Worm (Caenorhabditis elegans) whole organism, mixed stage, embryonic: ENCODE data around the gene egl-3.

Experiments used
- M03D4.4 ChIP-seq: sonication (generic microtip); optimal IDR thresholded peaks from 2 replicates; lab custom pipeline; 2017; ENCODE audit warnings: mild to moderate bottlenecking, missing genetic modification characterization, missing compliant biosample characterization
- blmp-1 ChIP-seq: fragments of 150-350 bp; optimal IDR thresholded peaks from 2 replicates; lab custom pipeline; 2014; ENCODE audit warnings: missing biosample characterization, missing genetic modification characterization
- ceh-43 ChIP-seq: fragments of 200-800 bp; sonication (Bioruptor generic); optimal IDR thresholded peaks from 2 replicates; lab custom pipeline; 2018; ENCODE audit warnings: mild to moderate bottlenecking, missing genetic modification characterization, moderate library complexity, missing compliant biosample characterization
- ceh-83 ChIP-seq: fragments of 200-800 bp; sonication (Bioruptor generic); optimal IDR thresholded peaks from 2 replicates; lab custom pipeline; 2018; ENCODE audit warnings: mild to moderate bottlenecking, missing genetic modification characterization, missing compliant biosample characterization
- ces-1 ChIP-seq: fragments of 150-350 bp; optimal IDR thresholded peaks from 2 replicates; lab custom pipeline; 2014; ENCODE audit warnings: missing biosample characterization, missing genetic modification reagents, missing genetic modification characterization
- cnd-1 ChIP-seq: fragments of 200-800 bp; sonication (Bioruptor generic); optimal IDR thresholded peaks from 2 replicates; lab custom pipeline; 2018; ENCODE audit warnings: mild to moderate bottlenecking, missing genetic modification characterization, missing compliant biosample characterization
- drap-1 ChIP-seq: fragments of 200-800 bp; sonication (Bioruptor generic); optimal IDR thresholded peaks from 3 replicates; lab custom pipeline; 2018; ENCODE audit warnings: mild to moderate bottlenecking, missing genetic modification characterization, missing compliant biosample characterization
- elt-1 ChIP-seq: sonication (generic microtip); optimal IDR thresholded peaks from 2 replicates; lab custom pipeline; 2017; ENCODE audit warnings: missing genetic modification characterization, mild to moderate bottlenecking, missing compliant biosample characterization, antibody characterized with exemption, moderate library complexity, borderline replicate concordance; ENCODE audit not compliant: insufficient read depth
- elt-3 ChIP-seq: fragments of 150-350 bp; optimal IDR thresholded peaks from 2 replicates; lab custom pipeline; 2014; ENCODE audit warnings: missing biosample characterization, missing genetic modification characterization
- flh-1 ChIP-seq: fragments of 200-800 bp; sonication (Bioruptor generic); optimal IDR thresholded peaks from 2 replicates; lab custom pipeline; 2018; ENCODE audit warnings: mild to moderate bottlenecking, missing genetic modification characterization, moderate library complexity, missing compliant biosample characterization
- ham-2 ChIP-seq: fragments of 200-800 bp; sonication (Bioruptor generic); optimal IDR thresholded peaks from 2 replicates; lab custom pipeline; 2018; ENCODE audit warnings: mild to moderate bottlenecking, missing genetic modification characterization, missing compliant biosample characterization
- hlh-1 ChIP-seq: fragments of 150-350 bp; optimal IDR thresholded peaks from 2 replicates; lab custom pipeline; 2014; ENCODE audit warnings: missing biosample characterization, missing genetic modification reagents, missing genetic modification characterization
- lin-13 ChIP-seq: fragments of 150-350 bp; optimal IDR thresholded peaks from 2 replicates; lab custom pipeline; 2014; ENCODE audit warnings: missing biosample characterization, missing genetic modification characterization
- lin-32 ChIP-seq: fragments of 200-800 bp; sonication (Bioruptor generic); optimal IDR thresholded peaks from 2 replicates; lab custom pipeline; 2018; ENCODE audit warnings: mild to moderate bottlenecking, missing genetic modification characterization, missing compliant biosample characterization
- lsy-2 ChIP-seq: fragments of 150-350 bp; optimal IDR thresholded peaks from 2 replicates; lab custom pipeline; 2014; ENCODE audit warnings: missing biosample characterization, missing genetic modification characterization
- mep-1 ChIP-seq: fragments of 150-350 bp; optimal IDR thresholded peaks from 2 replicates; lab custom pipeline; 2017; ENCODE audit warnings: missing biosample characterization, missing genetic modification reagents, missing genetic modification characterization, inconsistent platforms
- nhr-12 ChIP-seq: fragments of 150-350 bp; optimal IDR thresholded peaks from 2 replicates; lab custom pipeline; 2014; ENCODE audit warnings: missing biosample characterization, missing genetic modification characterization
- nhr-237 ChIP-seq: fragments of 150-350 bp; optimal IDR thresholded peaks from 2 replicates; lab custom pipeline; 2014; ENCODE audit warnings: missing biosample characterization, missing genetic modification characterization
- nhr-28 ChIP-seq: fragments of 150-350 bp; optimal IDR thresholded peaks from 2 replicates; lab custom pipeline; 2014; ENCODE audit warnings: missing biosample characterization, missing genetic modification characterization
- pha-4 ChIP-seq: fragments of 150-350 bp; optimal IDR thresholded peaks from 2 replicates; lab custom pipeline; 2018; ENCODE audit warnings: missing biosample characterization, missing genetic modification reagents, missing genetic modification characterization
- sem-2 ChIP-seq: fragments of 200-800 bp; sonication (Bioruptor generic); optimal IDR thresholded peaks from 2 replicates; lab custom pipeline; 2018; ENCODE audit warnings: mild to moderate bottlenecking, missing genetic modification characterization, missing compliant biosample characterization
- snpc-4 ChIP-seq: fragments of 150-350 bp; optimal IDR thresholded peaks from 2 replicates; lab custom pipeline; 2014; ENCODE audit warnings: missing biosample characterization, missing genetic modification characterization
- tbx-8 ChIP-seq: fragments of 200-800 bp; sonication (Bioruptor generic); optimal IDR thresholded peaks from 2 replicates; lab custom pipeline; 2018; ENCODE audit warnings: mild to moderate bottlenecking, missing genetic modification characterization, moderate library complexity, missing compliant biosample characterization
- unc-120 ChIP-seq: sonication (generic microtip); optimal IDR thresholded peaks from 2 replicates; lab custom pipeline; 2017; ENCODE audit warnings: missing genetic modification characterization, missing compliant biosample characterization; ENCODE audit not compliant: poor library complexity, severe bottlenecking
- unc-39 ChIP-seq: fragments of 150-350 bp; optimal IDR thresholded peaks from 2 replicates; lab custom pipeline; 2014; ENCODE audit warnings: missing biosample characterization, missing genetic modification characterization
- unc-62 ChIP-seq: fragments of 150-350 bp; optimal IDR thresholded peaks from 2 replicates; lab custom pipeline; 2014; ENCODE audit warnings: missing biosample characterization, missing genetic modification reagents, missing genetic modification characterization
- zip-8 ChIP-seq: fragments of 150-350 bp; optimal IDR thresholded peaks from 2 replicates; lab custom pipeline; 2014; ENCODE audit warnings: missing biosample characterization, missing genetic modification characterization
- ztf-11 ChIP-seq: fragments of 150-350 bp; optimal IDR thresholded peaks from 2 replicates; lab custom pipeline; 2014; ENCODE audit warnings: missing biosample characterization, missing genetic modification characterization

The egl-3 gene

DNA sequence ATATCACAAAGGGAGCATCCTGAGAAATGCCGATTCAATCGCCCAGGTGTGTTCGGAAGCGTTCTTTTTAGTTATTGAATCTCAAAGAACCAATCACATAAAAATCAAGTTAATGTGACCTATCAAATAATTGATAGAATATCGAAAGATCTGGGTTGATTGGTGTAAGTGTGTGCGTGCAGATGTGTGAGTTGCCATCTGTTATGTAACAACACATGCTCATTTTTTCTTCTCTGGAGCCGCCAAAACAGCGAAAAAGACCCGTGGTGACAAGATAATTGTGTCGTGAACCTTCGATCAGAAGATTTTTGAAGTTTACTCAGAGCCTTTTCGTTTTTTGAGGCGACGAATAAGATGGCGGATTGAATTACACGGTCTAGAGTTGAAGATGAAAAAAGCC, 26.8 kb downstream of the egl-3 start:
- TF ChIP-seq hlh-1 (tag; lab: Kevin White, UChicago) (peak; percentile 52), lin-32 (GFP tag; lab: Kevin White, UChicago) (no peak), unc-120 (tag; lab: Kevin White, UChicago) (peak; percentile 16), unc-62 (GFP tag; lab: Kevin White, UChicago) (peak; percentile 44)
- TF ChIP-seq, all 35 proteins: peak for 3

DNA sequence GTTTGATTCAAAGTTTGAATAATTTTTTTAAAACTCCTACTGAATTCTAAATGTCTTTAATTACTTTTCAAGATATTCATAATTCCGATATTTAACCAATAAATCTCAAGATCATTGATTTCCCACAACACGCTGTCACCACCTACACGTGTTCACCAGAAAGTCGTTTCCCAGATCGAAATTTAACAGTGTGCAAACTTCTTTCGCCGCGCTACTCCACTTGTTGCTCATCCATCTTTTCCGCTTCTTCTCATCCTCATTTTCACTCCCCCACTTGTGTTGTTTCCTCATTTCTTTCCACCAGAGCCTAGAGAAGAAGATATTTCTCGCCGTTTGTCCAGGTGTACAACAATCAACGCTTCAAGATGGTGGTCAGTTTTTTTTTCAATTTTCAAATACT, 27.9 kb downstream of the egl-3 start, which contains the start of gene C51E3.9:
Gene C51E3.9 (plus strand): TSS at position 301 of the 400 bp plus-strand sequence.
- TF ChIP-seq ham-2 (GFP tag; lab: Kevin White, UChicago) (no peak), hlh-1 (tag; lab: Kevin White, UChicago) (peak; percentile 27)

- TF ChIP-seq nhr-12 (tag; lab: Kevin White, UChicago): no peak
- TF ChIP-seq hlh-1 (tag; lab: Kevin White, UChicago): no peak
- TF ChIP-seq lsy-2: peak; percentile 41
- peak; percentile 26 for TF ChIP-seq pha-4 (tag; lab: Kevin White, UChicago)
- TF ChIP-seq lin-13: no peak
- TF ChIP-seq ces-1 (GFP tag; lab: Kevin White, UChicago): peak; percentile 40
- TF ChIP-seq nhr-237 (tag; lab: Kevin White, UChicago): peak; percentile 26
- TF ChIP-seq mep-1: peak; percentile 59
Observed at ce11 chrV:10134077-10134693, 39.4 kb downstream of the egl-3 start, which contains the start of the genes C08B6.18, wdr-20 and C08B6.8. C08B6.18 (minus strand) TSS chrV:10134127. wdr-20 (minus strand) TSS chrV:10134158. C08B6.8 (plus strand) TSS chrV:10134643.

- TF ChIP-seq tbx-8 (no peak), nhr-28 (tag; lab: Kevin White, UChicago) (no peak), blmp-1 (no peak), ztf-11 (tag; lab: Kevin White, UChicago) (no peak), ceh-83 (GFP tag; lab: Kevin White, UChicago) (no peak), lsy-2 (no peak), snpc-4 (tag; lab: Kevin White, UChicago) (no peak), lin-32 (GFP tag; lab: Kevin White, UChicago) (no peak), lin-13 (no peak), unc-120 (tag; lab: Kevin White, UChicago) (no peak), unc-39 (no peak), ceh-43 (GFP tag; lab: Kevin White, UChicago) (no peak), M03D4.4 (tag; lab: Kevin White, UChicago) (no peak), drap-1 (GFP tag; lab: Kevin White, UChicago) (no peak), mep-1 (no peak), unc-62 (GFP tag; lab: Kevin White, UChicago) (no peak), elt-1 (tag; lab: Kevin White, UChicago) (no peak), cnd-1 (tag; lab: Kevin White, UChicago) (no peak), ces-1 (GFP tag; lab: Kevin White, UChicago) (no peak)
- TF ChIP-seq, all 35 proteins: peak for 0
Observed at ce11 chrV:10133277-10133676, 40.3 kb downstream of the egl-3 start.

- no peak for TF ChIP-seq pha-4 (tag; lab: Kevin White, UChicago)
- TF ChIP-seq zip-8 (tag; lab: Kevin White, UChicago): no peak
- TF ChIP-seq ceh-83 (GFP tag; lab: Kevin White, UChicago): no peak
- no peak for TF ChIP-seq sem-2 (GFP tag; lab: Kevin White, UChicago)
- TF ChIP-seq M03D4.4 (tag; lab: Kevin White, UChicago): no peak
- TF ChIP-seq flh-1 (GFP tag; lab: Kevin White, UChicago): no peak
- no peak for TF ChIP-seq tbx-8
- no peak for TF ChIP-seq lin-13
- no peak for TF ChIP-seq lsy-2
- TF ChIP-seq elt-3 (tag; lab: Kevin White, UChicago): no peak
- no peak for TF ChIP-seq elt-1 (tag; lab: Kevin White, UChicago)
- no peak for TF ChIP-seq nhr-237 (tag; lab: Kevin White, UChicago)
Observed at ce11 chrV:10130195-10130594, 43.4 kb downstream of the egl-3 start, which contains the start of gene aos-1. aos-1 (minus strand) TSS chrV:10130295.
